Worm (Caenorhabditis elegans): ENCODE measurements around the gene ssp-36.

Gene ssp-36

DNA sequence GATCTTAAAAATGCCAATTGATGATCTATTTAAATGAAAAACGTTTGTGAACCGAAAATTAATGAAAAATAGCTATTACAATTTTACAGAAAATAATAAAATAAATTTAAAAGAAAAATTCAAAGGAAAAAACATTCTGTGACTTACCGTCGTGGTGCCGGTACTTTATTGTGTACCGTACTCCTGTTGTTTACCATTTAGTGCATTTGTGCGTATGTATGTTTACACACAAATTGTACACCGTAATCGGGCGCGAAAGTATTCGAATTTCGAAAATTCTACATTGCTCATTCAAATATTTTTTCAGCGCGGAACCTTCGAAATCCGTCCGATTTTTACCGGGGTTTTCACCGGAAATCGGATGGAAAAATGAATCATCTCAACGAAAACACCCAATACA is 11.9 kb upstream of the ssp-36 start, which contains the start of gene T13F2.6 (continued):
- TF ChIP-seq him-1 (tag; optimal IDR thresholded peaks at IDR 0.05) (peak; percentile 55), madf-3 (GFP tag; IDR thresholded peaks at IDR 0.05) (peak; percentile 86), ztf-26 (tag; optimal IDR thresholded peaks at IDR 0.05) (no peak), Y79H2A.3 (GFP tag; conservative IDR thresholded peaks at IDR 0.05) (0 out of 2 replicates have a peak, but pooled peaks have one; percentile 73), tbp1 (GFP tag; optimal IDR thresholded peaks at IDR 0.05) (peak; percentile 71), pha-4 (tag; optimal IDR thresholded peaks at IDR 0.05) (no peak), B0019.2 (GFP tag; conservative IDR thresholded peaks at IDR 0.05) (peak; percentile 91), hmg-20 (GFP tag; IDR thresholded peaks at IDR 0.05) (no peak), ama-1 (optimal IDR thresholded peaks at IDR 0.05) (no peak), ama-1 (GFP tag; optimal IDR thresholded peaks at IDR 0.05) (no peak), lin-40 (tag; optimal IDR thresholded peaks at IDR 0.05) (no peak), sdz-38 (tag; optimal IDR thresholded peaks at IDR 0.05) (no peak), nhr-80 (tag; optimal IDR thresholded peaks at IDR 0.05) (no peak), ceh-58 (GFP tag; IDR thresholded peaks at IDR 0.05) (no peak), Y53G8AR.9 (GFP tag; conservative IDR thresholded peaks at IDR 0.05) (no peak), lag-1 (GFP tag; IDR thresholded peaks at IDR 0.05) (no peak), T26A5.8 (tag; optimal IDR thresholded peaks at IDR 0.05) (no peak), attf-3 (GFP tag; conservative IDR thresholded peaks at IDR 0.05) (peak; percentile 65), ztf-22 (GFP tag; optimal IDR thresholded peaks at IDR 0.05) (no peak), B0336.3 (GFP tag; IDR thresholded peaks at IDR 0.05) (peak; percentile 60; the same call in 1 of the 2 replicates), dpff-1 (tag; optimal IDR thresholded peaks at IDR 0.05) (no peak), madf-6 (GFP tag; IDR thresholded peaks at IDR 0.05) (peak; percentile 97), attf-5 (GFP tag; optimal IDR thresholded peaks at IDR 0.05) (no peak), snpc-1.1 (tag; optimal IDR thresholded peaks at IDR 0.05; ENCODE audit: insufficient read depth) (peak; percentile 57), chd-7 (tag; optimal IDR thresholded peaks at IDR 0.05) (no peak), K11D2.4 (GFP tag; IDR thresholded peaks at IDR 0.05) (no peak), T07F8.4 (tag; optimal IDR thresholded peaks at IDR 0.05) (no peak), nfya-2 (GFP tag; IDR thresholded peaks at IDR 0.05) (no peak), dpl-1 (GFP tag; optimal IDR thresholded peaks at IDR 0.05) (peak; percentile 79), let-607 (tag; optimal IDR thresholded peaks at IDR 0.05) (no peak), hlh-26 (GFP tag; conservative IDR thresholded peaks at IDR 0.05) (no peak), rec-8 (tag; optimal IDR thresholded peaks at IDR 0.05) (no peak), zfh-2 (GFP tag; conservative IDR thresholded peaks at IDR 0.05) (no peak), mxl-1 (tag; optimal IDR thresholded peaks at IDR 0.05) (no peak), bed-1 (GFP tag; IDR thresholded peaks at IDR 0.05) (no peak), sptf-2 (GFP tag; optimal IDR thresholded peaks at IDR 0.05) (no peak), tbx-9 (tag; optimal IDR thresholded peaks at IDR 0.05; ENCODE audit: borderline replicate concordance) (no peak), mes-4 (tag; optimal IDR thresholded peaks at IDR 0.05) (no peak), ceh-27 (GFP tag; optimal IDR thresholded peaks at IDR 0.05) (no peak), tlf-1 (GFP tag; optimal IDR thresholded peaks at IDR 0.05) (peak; percentile 83), ZK185.1 (tag; optimal IDR thresholded peaks at IDR 0.05; ENCODE audit: poor library complexity, severe bottlenecking) (no peak), ceh-91 (GFP tag; IDR thresholded peaks at IDR 0.05) (peak; percentile 93), gei-17 (GFP tag; optimal IDR thresholded peaks at IDR 0.05) (no peak), ceh-100 (GFP tag; IDR thresholded peaks at IDR 0.05) (peak; percentile 56), rpc-1 (optimal IDR thresholded peaks at IDR 0.05) (no peak), rpc-1 (tag; optimal IDR thresholded peaks at IDR 0.05) (no peak), C06A6.2 (GFP tag; conservative IDR thresholded peaks at IDR 0.05) (no peak), nfya-1 (tag; optimal IDR thresholded peaks at IDR 0.05; ENCODE audit: borderline replicate concordance, insufficient read depth) (no peak), lir-1 (GFP tag; conservative IDR thresholded peaks at IDR 0.05) (no peak; the same call in 1 of the 2 replicates), ztf-6 (GFP tag; IDR thresholded peaks at IDR 0.05) (no peak)

Data from whole organism, young adult.